Worm (Caenorhabditis elegans) whole organism, L1 larva: ENCODE data around the gene C16C8.22.

ENCODE experiments used
- C04F5.9 ChIP-seq: sonication (generic microtip); optimal IDR thresholded peaks from 2 replicates; lab custom pipeline; 2016; ENCODE audit warnings: missing genetic modification characterization, missing compliant biosample characterization
- Y116A8C.19 ChIP-seq: sonication (generic microtip); optimal IDR thresholded peaks from 2 replicates; lab custom pipeline; 2016; ENCODE audit warnings: missing compliant biosample characterization, missing genetic modification characterization, borderline replicate concordance
- aha-1 ChIP-seq: fragments of 150-350 bp; optimal IDR thresholded peaks from 2 replicates; lab custom pipeline; 2014; ENCODE audit warnings: missing biosample characterization, missing genetic modification characterization
- alr-1 ChIP-seq: fragments of 200-800 bp; sonication (Bioruptor generic); optimal IDR thresholded peaks from 2 replicates; lab custom pipeline; 2018; ENCODE audit warnings: borderline replicate concordance, mild to moderate bottlenecking, missing genetic modification characterization, missing compliant biosample characterization
- aly-2 ChIP-seq: fragments of 150-350 bp; optimal IDR thresholded peaks from 2 replicates; lab custom pipeline; 2014; ENCODE audit warnings: missing biosample characterization, missing genetic modification characterization
- ama-1 ChIP-seq: fragments of 150-350 bp; optimal IDR thresholded peaks from 2 replicates; lab custom pipeline; 2014
- blmp-1 ChIP-seq: fragments of 150-350 bp; optimal IDR thresholded peaks from 2 replicates; lab custom pipeline; 2014; ENCODE audit warnings: missing biosample characterization, missing genetic modification characterization
- ceh-63 ChIP-seq: fragments of 200-800 bp; sonication (Bioruptor generic); optimal IDR thresholded peaks from 2 replicates; lab custom pipeline; 2018; ENCODE audit warnings: mild to moderate bottlenecking, missing genetic modification characterization, missing compliant biosample characterization
- ceh-8 ChIP-seq: fragments of 200-800 bp; sonication (Bioruptor generic); optimal IDR thresholded peaks from 2 replicates; lab custom pipeline; 2018; ENCODE audit warnings: mild to moderate bottlenecking, missing genetic modification characterization, moderate library complexity, missing compliant biosample characterization
- ceh-90 ChIP-seq: sonication (generic microtip); optimal IDR thresholded peaks from 2 replicates; lab custom pipeline; 2016; ENCODE audit warnings: missing genetic modification characterization, missing compliant biosample characterization
- dsc-1 ChIP-seq: sonication (generic microtip); optimal IDR thresholded peaks from 2 replicates; lab custom pipeline; 2016; ENCODE audit warnings: mild to moderate bottlenecking, missing genetic modification characterization, missing compliant biosample characterization
- efl-1 ChIP-seq, 4 experiments: fragments of 150-350 bp; optimal IDR thresholded peaks in 3 of 4; peaks in 1 of 4; 1 replicate in 1 of 4; 2 replicates in 3 of 4; lab custom pipeline; 2014; ENCODE audit warnings: missing biosample characterization in 2 of 4, missing genetic modification characterization in 2 of 4, missing genetic modification reagents in 2 of 4
- elt-2 ChIP-seq: sonication (generic microtip); optimal IDR thresholded peaks from 2 replicates; lab custom pipeline; 2016; ENCODE audit warnings: missing genetic modification characterization, mild to moderate bottlenecking, inconsistent platforms, missing compliant biosample characterization, missing genetic modification reagents
- ets-5 ChIP-seq: fragments of 200-800 bp; sonication (Bioruptor generic); IDR thresholded peaks from 2 replicates; pipeline ENCODE4 v1.3.6; 2022; ENCODE audit warnings: missing genetic modification characterization, missing compliant biosample characterization
- fkh-4 ChIP-seq: sonication (generic microtip); optimal IDR thresholded peaks from 2 replicates; lab custom pipeline; 2016; ENCODE audit warnings: missing compliant biosample characterization, missing genetic modification characterization, borderline replicate concordance
- fos-1 ChIP-seq: fragments of 150-350 bp; optimal IDR thresholded peaks from 2 replicates; lab custom pipeline; 2014; ENCODE audit warnings: missing biosample characterization, missing genetic modification characterization
- grh-1 ChIP-seq: fragments of 200-800 bp; sonication (Bioruptor generic); IDR thresholded peaks from 2 replicates; pipeline ENCODE4 v1.3.6; 2022; ENCODE audit warnings: missing genetic modification reagents, missing genetic modification characterization, missing compliant biosample characterization
- hlh-4 ChIP-seq: sonication (generic microtip); optimal IDR thresholded peaks from 2 replicates; lab custom pipeline; 2016; ENCODE audit warnings: mild to moderate bottlenecking, missing genetic modification characterization, missing compliant biosample characterization
- irx-1 ChIP-seq: sonication (generic microtip); optimal IDR thresholded peaks from 2 replicates; lab custom pipeline; 2016; ENCODE audit warnings: missing genetic modification characterization, missing compliant biosample characterization
- lin-13 ChIP-seq: fragments of 150-350 bp; optimal IDR thresholded peaks from 2 replicates; lab custom pipeline; 2014; ENCODE audit warnings: missing biosample characterization, missing genetic modification reagents, missing genetic modification characterization
- lin-14 ChIP-seq: fragments of 200-800 bp; sonication (Bioruptor generic); optimal IDR thresholded peaks from 2 replicates; lab custom pipeline; 2018; ENCODE audit warnings: mild to moderate bottlenecking, missing genetic modification characterization, moderate library complexity, missing compliant biosample characterization
- lin-15B ChIP-seq: fragments of 150-350 bp; sonication (generic microtip); optimal IDR thresholded peaks from 3 replicates; lab custom pipeline; 2014; ENCODE audit warnings: missing biosample characterization, missing genetic modification characterization
- lin-39 ChIP-seq: fragments of 150-350 bp; optimal IDR thresholded peaks from 2 replicates; lab custom pipeline; 2014; ENCODE audit warnings: missing biosample characterization, missing genetic modification reagents, missing genetic modification characterization
- lir-3 ChIP-seq: sonication (generic microtip); optimal IDR thresholded peaks from 2 replicates; lab custom pipeline; 2016; ENCODE audit warnings: mild to moderate bottlenecking, missing genetic modification characterization, moderate library complexity, missing compliant biosample characterization; ENCODE audit not compliant: poor library complexity
- mab-9 ChIP-seq: fragments of 200-800 bp; sonication (Bioruptor generic); IDR thresholded peaks from 2 replicates; pipeline ENCODE4 v1.3.6; 2022; ENCODE audit warnings: missing genetic modification reagents, missing genetic modification characterization, missing compliant biosample characterization
- mep-1 ChIP-seq: fragments of 150-350 bp; optimal IDR thresholded peaks from 2 replicates; lab custom pipeline; 2014; ENCODE audit warnings: missing biosample characterization, missing genetic modification characterization
- nhr-12 ChIP-seq: sonication (generic microtip); optimal IDR thresholded peaks from 2 replicates; lab custom pipeline; 2017; ENCODE audit warnings: missing biosample characterization, missing genetic modification characterization
- nhr-19 ChIP-seq: fragments of 200-800 bp; sonication (Bioruptor generic); conservative IDR thresholded peaks from 2 replicates; pipeline ENCODE4 v1.3.6; 2022; ENCODE audit warnings: missing genetic modification characterization, missing compliant biosample characterization
- nhr-47 ChIP-seq: sonication (generic microtip); optimal IDR thresholded peaks from 2 replicates; lab custom pipeline; 2016; ENCODE audit warnings: mild to moderate bottlenecking, missing genetic modification characterization, moderate library complexity, missing compliant biosample characterization
- nhr-71 ChIP-seq: sonication (generic microtip); optimal IDR thresholded peaks from 2 replicates; lab custom pipeline; 2016; ENCODE audit warnings: mild to moderate bottlenecking, missing genetic modification characterization, moderate library complexity, missing compliant biosample characterization
- pag-3 ChIP-seq: sonication (generic microtip); optimal IDR thresholded peaks from 2 replicates; lab custom pipeline; 2017; ENCODE audit warnings: missing genetic modification characterization, mild to moderate bottlenecking, missing compliant biosample characterization, antibody characterized with exemption, borderline replicate concordance; ENCODE audit not compliant: insufficient read depth
- pax-3 ChIP-seq: fragments of 200-800 bp; sonication (Bioruptor generic); optimal IDR thresholded peaks from 2 replicates; lab custom pipeline; 2018; ENCODE audit warnings: mild to moderate bottlenecking, missing genetic modification characterization, moderate library complexity, missing compliant biosample characterization
- rnt-1 ChIP-seq: sonication (generic microtip); optimal IDR thresholded peaks from 2 replicates; lab custom pipeline; 2016; ENCODE audit warnings: mild to moderate bottlenecking, missing genetic modification characterization, moderate library complexity, missing compliant biosample characterization
- skn-1 ChIP-seq: fragments of 150-350 bp; optimal IDR thresholded peaks from 2 replicates; lab custom pipeline; 2014; ENCODE audit warnings: missing biosample characterization, missing genetic modification characterization
- snpc-4 ChIP-seq: fragments of 150-350 bp; optimal IDR thresholded peaks from 2 replicates; lab custom pipeline; 2014; ENCODE audit warnings: missing biosample characterization, missing genetic modification characterization
- snu-23 ChIP-seq: sonication (generic microtip); optimal IDR thresholded peaks from 2 replicates; lab custom pipeline; 2016; ENCODE audit warnings: missing genetic modification characterization, missing compliant biosample characterization
- sox-4 ChIP-seq: sonication (generic microtip); optimal IDR thresholded peaks from 2 replicates; lab custom pipeline; 2016; ENCODE audit warnings: missing genetic modification characterization, missing compliant biosample characterization
- sup-37 ChIP-seq: fragments of 200-800 bp; sonication (Bioruptor generic); optimal IDR thresholded peaks from 2 replicates; lab custom pipeline; 2018; ENCODE audit warnings: mild to moderate bottlenecking, missing genetic modification characterization, missing compliant biosample characterization
- swsn-7 ChIP-seq: sonication (generic microtip); optimal IDR thresholded peaks from 2 replicates; lab custom pipeline; 2016; ENCODE audit warnings: missing genetic modification characterization, missing compliant biosample characterization
- unc-130 ChIP-seq: fragments of 150-350 bp; optimal IDR thresholded peaks from 2 replicates; lab custom pipeline; 2017; ENCODE audit warnings: missing biosample characterization, missing genetic modification characterization, inconsistent platforms
- unc-30 ChIP-seq: sonication (generic microtip); optimal IDR thresholded peaks from 2 replicates; lab custom pipeline; 2017; ENCODE audit warnings: missing biosample characterization, missing genetic modification characterization
- unc-86 ChIP-seq: sonication (generic microtip); optimal IDR thresholded peaks from 2 replicates; lab custom pipeline; 2016; ENCODE audit warnings: missing genetic modification characterization, missing compliant biosample characterization
- vab-15 ChIP-seq: sonication (generic microtip); optimal IDR thresholded peaks from 2 replicates; lab custom pipeline; 2017; ENCODE audit warnings: missing genotype, mild to moderate bottlenecking, missing genetic modification characterization, missing compliant biosample characterization
- zag-1 ChIP-seq: fragments of 150-350 bp; optimal IDR thresholded peaks from 2 replicates; lab custom pipeline; 2014; ENCODE audit warnings: missing biosample characterization, missing genetic modification characterization
- zip-4 ChIP-seq: fragments of 200-800 bp; sonication (Bioruptor generic); optimal IDR thresholded peaks from 2 replicates; lab custom pipeline; 2018; ENCODE audit warnings: mild to moderate bottlenecking, missing genetic modification characterization, moderate library complexity, missing compliant biosample characterization
- ztf-4 ChIP-seq: fragments of 150-350 bp; optimal IDR thresholded peaks from 2 replicates; lab custom pipeline; 2014; ENCODE audit warnings: missing biosample characterization, missing genetic modification characterization

C16C8.22 gene

ce11 chrII:3446647-3447046 is 3.6 kb upstream of the C16C8.22 start, which contains the start of the genes C16C8.20 and gldi-6:
TSS of gene C16C8.20 (plus strand) at chrII:3446947.
TSS of gene gldi-6 (plus strand) at chrII:3446947.
- TF ChIP-seq ama-1 (lab: Kevin White, UChicago) (no peak), nhr-47 (no peak), fkh-4 (tag; lab: Kevin White, UChicago) (no peak), swsn-7 (tag; lab: Kevin White, UChicago) (no peak), ztf-4 (tag; lab: Kevin White, UChicago) (no peak), zip-4 (GFP tag; lab: Kevin White, UChicago) (no peak), lin-13 (GFP tag; lab: Kevin White, UChicago) (no peak), irx-1 (tag; lab: Kevin White, UChicago) (no peak), ceh-63 (no peak), hlh-4 (no peak), mep-1 (tag; lab: Kevin White, UChicago) (no peak), lin-14 (GFP tag; lab: Kevin White, UChicago) (no peak), sup-37 (GFP tag; lab: Kevin White, UChicago) (no peak), ets-5 (GFP tag; lab: Robert Waterston, UW) (no peak), efl-1 (optimal IDR thresholded peaks at IDR 0.05; lab: Kevin White, UChicago) (no peak), efl-1 (GFP tag; optimal IDR thresholded peaks at IDR 0.05 in 1 of 2; lab: Kevin White, UChicago) (no peak), snu-23 (no peak), fos-1 (no peak), unc-86 (no peak), lin-39 (tag; lab: Kevin White, UChicago) (no peak)

- TF ChIP-seq ceh-8 (GFP tag; lab: Kevin White, UChicago): no peak
- TF ChIP-seq ceh-90: no peak
- TF ChIP-seq pag-3 (tag; lab: Kevin White, UChicago): no peak
- no peak for TF ChIP-seq lin-39 (tag; lab: Kevin White, UChicago)
- no peak for TF ChIP-seq mab-9 (GFP tag; lab: Robert Waterston, UW)
- no peak for TF ChIP-seq nhr-19 (GFP tag; lab: Robert Waterston, UW)
- TF ChIP-seq nhr-47: no peak
- no peak for TF ChIP-seq blmp-1 (tag; lab: Kevin White, UChicago)
- TF ChIP-seq lir-3 (tag; lab: Kevin White, UChicago): no peak
Measured at ce11 chrII:3445285-3445806, 2.3 kb upstream of the C16C8.22 start, which contains the start of the genes C16C8.5 and C16C8.16. TSS of gene C16C8.5 (minus strand) at chrII:3445385. TSS of gene C16C8.16 (plus strand) at chrII:3445756.

ce11 chrII:3444280-3444679 is 1.2 kb upstream of the C16C8.22 start, which contains the start of gene C16C8.4:
TSS of gene C16C8.4 (minus strand) at chrII:3444380.
- TF ChIP-seq mab-9 (GFP tag; lab: Robert Waterston, UW) (no peak), alr-1 (tag; lab: Kevin White, UChicago) (no peak), zag-1 (tag; lab: Kevin White, UChicago) (no peak), ceh-8 (GFP tag; lab: Kevin White, UChicago) (no peak), vab-15 (tag; lab: Kevin White, UChicago) (no peak), sox-4 (tag; lab: Kevin White, UChicago) (no peak), pax-3 (tag; lab: Kevin White, UChicago) (no peak), aha-1 (tag; lab: Kevin White, UChicago) (no peak), aly-2 (tag; lab: Kevin White, UChicago) (no peak), grh-1 (GFP tag; lab: Robert Waterston, UW) (no peak)

- TF ChIP-seq dsc-1 (tag; lab: Kevin White, UChicago): no peak
- no peak for TF ChIP-seq unc-30 (tag; lab: Kevin White, UChicago)
- TF ChIP-seq elt-2 (tag; lab: Kevin White, UChicago): no peak
- no peak for TF ChIP-seq rnt-1 (tag; lab: Kevin White, UChicago)
- TF ChIP-seq skn-1 (tag; lab: Kevin White, UChicago): no peak
- TF ChIP-seq efl-1 (optimal IDR thresholded peaks at IDR 0.05; lab: Kevin White, UChicago): no peak
- no peak for TF ChIP-seq efl-1 (GFP tag; optimal IDR thresholded peaks at IDR 0.05 in 1 of 2; lab: Kevin White, UChicago)
- TF ChIP-seq nhr-12: no peak
- TF ChIP-seq Y116A8C.19 (tag; lab: Kevin White, UChicago): no peak
- TF ChIP-seq aly-2 (tag; lab: Kevin White, UChicago): no peak
- TF ChIP-seq hlh-4: no peak
- TF ChIP-seq nhr-71 (tag; lab: Kevin White, UChicago): no peak
- TF ChIP-seq C04F5.9 (tag; lab: Kevin White, UChicago): no peak
- no peak for TF ChIP-seq snpc-4
- TF ChIP-seq unc-130: no peak
- TF ChIP-seq lin-15B: no peak
- TF ChIP-seq ceh-8 (GFP tag; lab: Kevin White, UChicago): no peak
Measured at ce11 chrII:3441377-3441776, 1.7 kb downstream of the C16C8.22 start, which contains the start of gene C16C8.27. TSS of gene C16C8.27 (plus strand) at chrII:3441677.
